Fruit fly (Drosophila melanogaster) whole organism, prepupa: ENCODE results near the gene Or30a.

ENCODE experiments used
- Blimp-1 ChIP-seq: fragments of 200-800 bp; sonication (Bioruptor generic); optimal IDR thresholded peaks from 3 replicates; lab custom pipeline; 2017; ENCODE audit warnings: missing biosample characterization, missing genetic modification characterization, mild to moderate bottlenecking, moderate library complexity, missing genetic modification reagents
- CG10631 ChIP-seq: fragments of 200-800 bp; sonication (Bioruptor generic); optimal IDR thresholded peaks from 2 replicates; lab custom pipeline; 2016; ENCODE audit warnings: missing biosample characterization, missing genetic modification characterization
- CG10669 ChIP-seq: fragments of 200-800 bp; sonication (Bioruptor generic); optimal IDR thresholded peaks from 3 replicates; lab custom pipeline; 2018; ENCODE audit warnings: missing biosample characterization, mild to moderate bottlenecking, missing genetic modification characterization, moderate library complexity
- CG11762 ChIP-seq: fragments of 200-800 bp; sonication (Bioruptor generic); optimal IDR thresholded peaks from 3 replicates; lab custom pipeline; 2016; ENCODE audit warnings: missing biosample characterization, missing genetic modification characterization; ENCODE audit not compliant: insufficient read depth
- CG11902 ChIP-seq: fragments of 200-800 bp; sonication (Bioruptor generic); optimal IDR thresholded peaks from 3 replicates; lab custom pipeline; 2016; ENCODE audit warnings: missing biosample characterization, missing genetic modification characterization
- CG15336 ChIP-seq: fragments of 200-800 bp; sonication (Bioruptor generic); IDR thresholded peaks from 2 replicates; pipeline ENCODE4 v1.3.6; 2022; ENCODE audit warnings: missing biosample characterization, missing genetic modification characterization
- CG1621 ChIP-seq: fragments of 200-800 bp; sonication (Bioruptor generic); optimal IDR thresholded peaks from 3 replicates; lab custom pipeline; 2018; ENCODE audit warnings: missing biosample characterization, mild to moderate bottlenecking, missing genetic modification characterization
- CG3032 ChIP-seq: fragments of 200-800 bp; optimal IDR thresholded peaks from 2 replicates; lab custom pipeline; 2019; ENCODE audit warnings: missing biosample characterization, mild to moderate bottlenecking, missing genetic modification characterization, moderate library complexity
- CG32006 ChIP-seq: fragments of 200-800 bp; sonication (Bioruptor generic); optimal IDR thresholded peaks from 3 replicates; lab custom pipeline; 2017; ENCODE audit warnings: missing biosample characterization, mild to moderate bottlenecking, missing genetic modification characterization
- CG34406 ChIP-seq: fragments of 200-800 bp; sonication (Bioruptor generic); optimal IDR thresholded peaks from 3 replicates; lab custom pipeline; 2016; ENCODE audit warnings: missing biosample characterization, missing genetic modification characterization
- CG3919 ChIP-seq: fragments of 200-800 bp; sonication (Bioruptor generic); optimal IDR thresholded peaks from 3 replicates; lab custom pipeline; 2016; ENCODE audit warnings: missing biosample characterization, missing genetic modification characterization
- CG4318 ChIP-seq: fragments of 200-800 bp; sonication (Bioruptor generic); optimal IDR thresholded peaks from 3 replicates; lab custom pipeline; 2017; ENCODE audit warnings: missing biosample characterization, mild to moderate bottlenecking, missing genetic modification characterization
- CG6276 ChIP-seq: fragments of 200-800 bp; sonication (Bioruptor generic); optimal IDR thresholded peaks from 2 replicates; lab custom pipeline; 2017; ENCODE audit warnings: missing biosample characterization, mild to moderate bottlenecking, missing genetic modification characterization
- CG6792 ChIP-seq: fragments of 200-800 bp; sonication (Bioruptor generic); optimal IDR thresholded peaks from 3 replicates; lab custom pipeline; 2016; ENCODE audit warnings: missing biosample characterization, missing genetic modification characterization
- CG6808 ChIP-seq: fragments of 200-800 bp; sonication (Bioruptor generic); optimal IDR thresholded peaks from 3 replicates; lab custom pipeline; 2017; ENCODE audit warnings: missing biosample characterization, missing genetic modification characterization, mild to moderate bottlenecking, moderate library complexity, missing genetic modification reagents
- CG6854 ChIP-seq: fragments of 200-800 bp; sonication (Bioruptor generic); optimal IDR thresholded peaks from 2 replicates; lab custom pipeline; 2017; ENCODE audit warnings: missing biosample characterization, mild to moderate bottlenecking, missing genetic modification characterization
- CG8119 ChIP-seq: fragments of 200-800 bp; sonication (Bioruptor generic); IDR thresholded peaks from 3 replicates; pipeline ENCODE4 v1.3.6; 2022; ENCODE audit warnings: missing biosample characterization, missing genetic modification characterization
- CG8319 ChIP-seq: fragments of 200-800 bp; sonication (Bioruptor generic); optimal IDR thresholded peaks from 3 replicates; lab custom pipeline; 2016; ENCODE audit warnings: missing biosample characterization, missing genetic modification characterization
- CG9139 ChIP-seq: fragments of 200-800 bp; sonication (Bioruptor generic); optimal IDR thresholded peaks from 3 replicates; lab custom pipeline; 2017; ENCODE audit warnings: missing biosample characterization, mild to moderate bottlenecking, missing genetic modification characterization
- Eip75B ChIP-seq: fragments of 200-800 bp; sonication (Bioruptor generic); optimal IDR thresholded peaks from 3 replicates; lab custom pipeline; 2016; ENCODE audit warnings: missing biosample characterization, missing genetic modification characterization
- Eip78C ChIP-seq: fragments of 200-800 bp; sonication (Bioruptor generic); peaks from one replicate; lab custom pipeline; 2016; ENCODE audit warnings: missing biosample characterization, missing genetic modification characterization
- Eip93F ChIP-seq: fragments of 200-800 bp; sonication (Bioruptor generic); optimal IDR thresholded peaks from 2 replicates; lab custom pipeline; 2016; ENCODE audit warnings: missing biosample characterization, mild to moderate bottlenecking, missing genetic modification characterization
- Gug ChIP-seq: fragments of 200-800 bp; sonication (Bioruptor generic); IDR thresholded peaks from 2 replicates; pipeline ENCODE4 v1.3.6; 2022; ENCODE audit warnings: missing biosample characterization, missing genetic modification characterization
- Hr38 ChIP-seq: sonication (Bioruptor generic); optimal IDR thresholded peaks from 2 replicates; lab custom pipeline; 2016; ENCODE audit warnings: missing biosample characterization, missing genetic modification characterization
- Hr39 ChIP-seq: fragments of 200-800 bp; sonication (Bioruptor generic); optimal IDR thresholded peaks from 2 replicates; lab custom pipeline; 2016; ENCODE audit warnings: missing biosample characterization, missing genetic modification characterization
- Hr4 ChIP-seq: fragments of 200-800 bp; sonication (Bioruptor generic); optimal IDR thresholded peaks from 3 replicates; lab custom pipeline; 2016; ENCODE audit warnings: missing biosample characterization, missing genetic modification characterization
- Met ChIP-seq: fragments of 200-800 bp; sonication (Bioruptor generic); optimal IDR thresholded peaks from 3 replicates; lab custom pipeline; 2016; ENCODE audit warnings: missing biosample characterization, missing genetic modification characterization
- OdsH ChIP-seq: fragments of 200-800 bp; sonication (Bioruptor generic); optimal IDR thresholded peaks from 3 replicates; lab custom pipeline; 2016; ENCODE audit warnings: missing biosample characterization, missing genetic modification characterization
- Sox102F ChIP-seq: fragments of 200-800 bp; sonication (Bioruptor generic); optimal IDR thresholded peaks from 2 replicates; lab custom pipeline; 2016; ENCODE audit warnings: missing biosample characterization, mild to moderate bottlenecking, missing genetic modification characterization
- Sox14 ChIP-seq: fragments of 200-800 bp; sonication (Bioruptor generic); optimal IDR thresholded peaks from 3 replicates; lab custom pipeline; 2016; ENCODE audit warnings: missing biosample characterization, missing genetic modification characterization
- achi ChIP-seq: fragments of 200-800 bp; sonication (Bioruptor generic); optimal IDR thresholded peaks from 3 replicates; lab custom pipeline; 2016; ENCODE audit warnings: missing biosample characterization, missing genetic modification characterization
- cyc ChIP-seq: fragments of 200-800 bp; sonication (Bioruptor generic); optimal IDR thresholded peaks from 3 replicates; lab custom pipeline; 2016; ENCODE audit warnings: missing biosample characterization, missing genetic modification characterization
- dac ChIP-seq: fragments of 200-800 bp; sonication (Bioruptor generic); optimal IDR thresholded peaks from 2 replicates; lab custom pipeline; 2017; ENCODE audit warnings: missing biosample characterization, mild to moderate bottlenecking, missing genetic modification characterization
- dsx ChIP-seq: fragments of 200-800 bp; optimal IDR thresholded peaks from 3 replicates; lab custom pipeline; 2019; ENCODE audit warnings: missing biosample characterization, mild to moderate bottlenecking, missing genetic modification characterization, moderate library complexity; ENCODE audit not compliant: poor library complexity, severe bottlenecking
- fd59A ChIP-seq: fragments of 200-800 bp; sonication (Bioruptor generic); optimal IDR thresholded peaks from 2 replicates; lab custom pipeline; 2017; ENCODE audit warnings: missing biosample characterization, mild to moderate bottlenecking, missing genetic modification characterization, missing genetic modification reagents
- fd85E ChIP-seq: fragments of 200-800 bp; sonication (Bioruptor generic); optimal IDR thresholded peaks from 3 replicates; lab custom pipeline; 2016; ENCODE audit warnings: missing biosample characterization, missing genetic modification characterization
- fkh ChIP-seq: fragments of 200-800 bp; sonication (Bioruptor generic); optimal IDR thresholded peaks from 3 replicates; lab custom pipeline; 2017; ENCODE audit warnings: missing biosample characterization, mild to moderate bottlenecking, missing genetic modification characterization, moderate library complexity
- lz ChIP-seq: fragments of 200-800 bp; sonication (Bioruptor generic); optimal IDR thresholded peaks from 3 replicates; lab custom pipeline; 2016; ENCODE audit warnings: missing biosample characterization, missing genetic modification characterization
- salr ChIP-seq, 2 experiments: fragments of 200-800 bp; sonication (Bioruptor generic); optimal IDR thresholded peaks; 3 replicates each; lab custom pipeline; 2016 to 2018; ENCODE audit warnings: missing biosample characterization in 2 of 2, missing genetic modification characterization in 2 of 2, mild to moderate bottlenecking in 1 of 2
- spab ChIP-seq: fragments of 200-800 bp; sonication (Bioruptor generic); optimal IDR thresholded peaks from 2 replicates; lab custom pipeline; 2017; ENCODE audit warnings: missing biosample characterization, mild to moderate bottlenecking, missing genetic modification characterization, missing genetic modification reagents
- svp ChIP-seq: fragments of 200-800 bp; sonication (Bioruptor generic); peaks from one replicate; lab custom pipeline; 2016; ENCODE audit warnings: missing biosample characterization, missing genetic modification characterization
- topi ChIP-seq: fragments of 200-800 bp; sonication (Bioruptor generic); optimal IDR thresholded peaks from 3 replicates; lab custom pipeline; 2016; ENCODE audit warnings: missing biosample characterization, missing genetic modification characterization

Gene Or30a

DNA sequence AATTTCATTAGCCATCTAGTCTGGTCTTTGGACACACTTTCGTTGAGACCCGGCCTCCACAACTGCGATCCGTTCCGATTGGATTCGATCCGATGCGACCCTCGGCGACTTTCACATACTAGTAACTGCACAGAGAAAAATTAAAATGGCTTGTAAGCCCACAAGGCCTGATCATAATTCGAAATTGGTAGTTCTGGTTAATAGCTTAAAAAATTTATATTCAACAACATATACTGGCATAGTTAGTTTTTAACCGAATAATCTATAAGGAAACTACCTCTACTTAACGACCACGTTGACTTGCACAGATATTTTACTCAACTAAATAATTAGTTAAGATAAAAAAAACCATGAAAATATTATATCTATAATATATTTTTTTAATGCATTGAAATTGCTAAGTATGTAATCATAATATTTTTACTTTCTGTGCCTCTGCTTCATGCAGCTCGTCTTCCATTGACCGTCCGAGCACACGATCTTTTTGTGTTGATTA, 29.4 kb downstream of the Or30a start:
- TF ChIP-seq CG9139 (GFP tag; lab: Kevin White, UChicago) (no peak), CG6276 (GFP tag; lab: Kevin White, UChicago) (peak; percentile 28), fd59A (GFP tag; lab: Kevin White, UChicago) (no peak), Hr38 (GFP tag; lab: Kevin White, UChicago) (no peak), CG3919 (GFP tag; lab: Kevin White, UChicago) (no peak), CG15336 (0 out of 2 replicates have a peak, but pooled peaks have one; percentile 8), fd85E (GFP tag; lab: Kevin White, UChicago) (no peak), CG34406 (GFP tag; lab: Kevin White, UChicago) (no peak), topi (GFP tag; lab: Kevin White, UChicago) (no peak), CG11762 (GFP tag; lab: Kevin White, UChicago) (no peak), CG11902 (GFP tag; lab: Kevin White, UChicago) (no peak), Blimp-1 (GFP tag; lab: Kevin White, UChicago) (no peak), OdsH (GFP tag; lab: Kevin White, UChicago) (no peak), Eip93F (GFP tag; lab: Kevin White, UChicago) (no peak), CG4318 (GFP tag; lab: Kevin White, UChicago) (peak; percentile 65), salr (GFP tag; optimal IDR thresholded peaks at IDR 0.05; lab: Kevin White, UChicago) (peak in 1 of 2 experiments; percentile 5), svp (GFP tag; lab: Kevin White, UChicago) (peak; percentile 37), lz (GFP tag; lab: Kevin White, UChicago) (no peak), CG6854 (no peak), achi (GFP tag; lab: Kevin White, UChicago) (peak; percentile 1), Met (GFP tag; lab: Kevin White, UChicago) (no peak), Hr4 (GFP tag; lab: Kevin White, UChicago) (peak; percentile 55), CG10669 (no peak), CG8319 (GFP tag; lab: Kevin White, UChicago) (no peak), Gug (GFP tag; lab: Robert Waterston, UW) (no peak), fkh (GFP tag; lab: Kevin White, UChicago) (no peak), CG32006 (GFP tag; lab: Kevin White, UChicago) (peak; percentile 83), CG10631 (GFP tag; lab: Kevin White, UChicago) (no peak), CG6792 (GFP tag; lab: Kevin White, UChicago) (no peak), CG3032 (tag; lab: Kevin White, UChicago) (no peak), CG1621 (no peak), dsx (no peak), spab (no peak), Hr39 (no peak), dac (GFP tag; lab: Kevin White, UChicago) (peak; percentile 51), CG8119 (GFP tag; lab: Robert Waterston, UW) (peak; percentile 38; the same call in 1 of the 3 replicates), cyc (no peak), Eip78C (GFP tag; lab: Kevin White, UChicago) (peak; percentile 67)

DNA sequence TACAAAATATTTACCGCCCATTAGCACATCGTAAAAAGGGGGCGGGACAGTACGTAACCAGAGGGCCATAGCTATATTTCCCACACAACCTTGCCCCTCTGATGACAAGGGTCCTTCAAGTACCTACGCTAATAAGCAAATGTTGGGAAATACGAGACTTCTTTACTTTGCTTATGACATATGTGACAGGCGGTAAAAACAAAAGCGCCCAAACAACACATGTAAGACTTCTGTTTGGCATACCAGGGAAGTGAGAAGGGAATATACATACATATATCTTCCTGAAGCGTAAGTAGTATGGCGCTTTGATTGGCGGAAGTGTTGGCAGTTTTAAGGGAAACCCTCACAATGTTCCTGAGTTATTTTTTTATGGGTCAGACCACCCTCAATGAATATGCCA, 34.1 kb downstream of the Or30a start:
- no peak for TF ChIP-seq Hr4 (GFP tag; lab: Kevin White, UChicago)
- no peak for TF ChIP-seq CG8319 (GFP tag; lab: Kevin White, UChicago)
- TF ChIP-seq Sox102F, result no peak
- no peak for TF ChIP-seq CG8119 (GFP tag; lab: Robert Waterston, UW)
- TF ChIP-seq Sox14, result no peak
- no peak for TF ChIP-seq Eip75B
- TF ChIP-seq CG6808 (GFP tag; lab: Kevin White, UChicago), result no peak
- no peak for TF ChIP-seq CG32006 (GFP tag; lab: Kevin White, UChicago)
